Worm (Caenorhabditis elegans) whole organism, L4/young adult: ENCODE measurements around the gene lgc-55.

Experiments
- W03F9.2 ChIP-seq: fragments of 150-350 bp; optimal IDR thresholded peaks from 2 replicates; lab custom pipeline; 2014; ENCODE audit warnings: missing biosample characterization, missing genetic modification characterization
- dao-5 ChIP-seq: sonication (generic microtip); optimal IDR thresholded peaks from 2 replicates; lab custom pipeline; 2016; ENCODE audit warnings: missing genotype, missing genetic modification characterization, moderate library complexity, missing compliant biosample characterization
- him-1 ChIP-seq: sonication (generic microtip); optimal IDR thresholded peaks from 2 replicates; lab custom pipeline; 2016; ENCODE audit warnings: missing genotype, missing genetic modification reagents, missing genetic modification characterization, missing compliant biosample characterization

lgc-55 gene

DNA sequence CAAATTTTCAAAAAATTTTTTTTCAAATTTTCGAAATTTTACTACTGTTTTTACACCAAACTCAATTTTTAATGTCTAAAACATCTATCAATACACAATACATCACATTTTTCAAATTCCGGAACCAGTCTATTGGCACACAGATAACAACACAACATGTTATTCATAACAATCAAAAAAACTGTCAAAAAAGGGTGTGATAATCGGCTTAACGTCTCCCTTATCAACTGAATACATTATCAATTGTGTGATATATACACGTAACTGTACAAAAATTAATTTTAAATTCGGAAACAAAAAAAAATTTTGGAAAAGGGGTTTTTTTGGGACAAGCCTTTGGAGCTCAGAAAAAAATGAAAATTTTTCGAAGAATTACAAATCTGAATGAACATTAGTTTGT, 51.5 kb downstream of the lgc-55 start:
- no peak for TF ChIP-seq dao-5 (tag; lab: Kevin White, UChicago)
- TF ChIP-seq him-1 (tag; lab: Kevin White, UChicago): no peak
- TF ChIP-seq W03F9.2 (tag; lab: Kevin White, UChicago): no peak
